Fruit fly (Drosophila melanogaster) whole organism, prepupa: ENCODE data around the gene DCTN1-p150.

Source experiments
- CG10631 ChIP-seq: fragments of 200-800 bp; sonication (Bioruptor generic); optimal IDR thresholded peaks from 2 replicates; lab custom pipeline; 2016; ENCODE audit warnings: missing biosample characterization, missing genetic modification characterization
- CG11762 ChIP-seq: fragments of 200-800 bp; sonication (Bioruptor generic); optimal IDR thresholded peaks from 3 replicates; lab custom pipeline; 2016; ENCODE audit warnings: missing biosample characterization, missing genetic modification characterization; ENCODE audit not compliant: insufficient read depth
- CG15336 ChIP-seq: fragments of 200-800 bp; sonication (Bioruptor generic); IDR thresholded peaks from 2 replicates; pipeline ENCODE4 v1.3.6; 2022; ENCODE audit warnings: missing biosample characterization, missing genetic modification characterization
- CG1621 ChIP-seq: fragments of 200-800 bp; sonication (Bioruptor generic); optimal IDR thresholded peaks from 3 replicates; lab custom pipeline; 2018; ENCODE audit warnings: missing biosample characterization, mild to moderate bottlenecking, missing genetic modification characterization
- CG3032 ChIP-seq: fragments of 200-800 bp; optimal IDR thresholded peaks from 2 replicates; lab custom pipeline; 2019; ENCODE audit warnings: missing biosample characterization, mild to moderate bottlenecking, missing genetic modification characterization, moderate library complexity
- CG31627 ChIP-seq: fragments of 200-800 bp; sonication (Bioruptor generic); optimal IDR thresholded peaks from 3 replicates; lab custom pipeline; 2016; ENCODE audit warnings: missing biosample characterization, missing genetic modification characterization
- CG32006 ChIP-seq: fragments of 200-800 bp; sonication (Bioruptor generic); optimal IDR thresholded peaks from 3 replicates; lab custom pipeline; 2017; ENCODE audit warnings: missing biosample characterization, mild to moderate bottlenecking, missing genetic modification characterization
- CG3919 ChIP-seq: fragments of 200-800 bp; sonication (Bioruptor generic); optimal IDR thresholded peaks from 3 replicates; lab custom pipeline; 2016; ENCODE audit warnings: missing biosample characterization, missing genetic modification characterization
- CG4318 ChIP-seq: fragments of 200-800 bp; sonication (Bioruptor generic); optimal IDR thresholded peaks from 3 replicates; lab custom pipeline; 2017; ENCODE audit warnings: missing biosample characterization, mild to moderate bottlenecking, missing genetic modification characterization
- CG6163 ChIP-seq: fragments of 200-800 bp; sonication (Bioruptor generic); IDR thresholded peaks from 3 replicates; pipeline ENCODE4 v1.3.6; 2022; ENCODE audit warnings: missing biosample characterization, missing genetic modification characterization
- CG6792 ChIP-seq: fragments of 200-800 bp; sonication (Bioruptor generic); optimal IDR thresholded peaks from 3 replicates; lab custom pipeline; 2016; ENCODE audit warnings: missing biosample characterization, missing genetic modification characterization
- CG6808 ChIP-seq: fragments of 200-800 bp; sonication (Bioruptor generic); optimal IDR thresholded peaks from 3 replicates; lab custom pipeline; 2017; ENCODE audit warnings: missing biosample characterization, missing genetic modification characterization, mild to moderate bottlenecking, moderate library complexity, missing genetic modification reagents
- CG6854 ChIP-seq: fragments of 200-800 bp; sonication (Bioruptor generic); optimal IDR thresholded peaks from 2 replicates; lab custom pipeline; 2017; ENCODE audit warnings: missing biosample characterization, mild to moderate bottlenecking, missing genetic modification characterization
- CG8119 ChIP-seq: fragments of 200-800 bp; sonication (Bioruptor generic); IDR thresholded peaks from 3 replicates; pipeline ENCODE4 v1.3.6; 2022; ENCODE audit warnings: missing biosample characterization, missing genetic modification characterization
- CG9139 ChIP-seq: fragments of 200-800 bp; sonication (Bioruptor generic); optimal IDR thresholded peaks from 3 replicates; lab custom pipeline; 2017; ENCODE audit warnings: missing biosample characterization, mild to moderate bottlenecking, missing genetic modification characterization
- Eip75B ChIP-seq: fragments of 200-800 bp; sonication (Bioruptor generic); optimal IDR thresholded peaks from 3 replicates; lab custom pipeline; 2016; ENCODE audit warnings: missing biosample characterization, missing genetic modification characterization
- Eip78C ChIP-seq: fragments of 200-800 bp; sonication (Bioruptor generic); peaks from one replicate; lab custom pipeline; 2016; ENCODE audit warnings: missing biosample characterization, missing genetic modification characterization
- Eip93F ChIP-seq: fragments of 200-800 bp; sonication (Bioruptor generic); optimal IDR thresholded peaks from 2 replicates; lab custom pipeline; 2016; ENCODE audit warnings: missing biosample characterization, mild to moderate bottlenecking, missing genetic modification characterization
- Ets21C ChIP-seq: fragments of 200-800 bp; sonication (Bioruptor generic); optimal IDR thresholded peaks from 3 replicates; lab custom pipeline; 2016; ENCODE audit warnings: missing biosample characterization, missing genetic modification characterization
- Gug ChIP-seq: fragments of 200-800 bp; sonication (Bioruptor generic); IDR thresholded peaks from 2 replicates; pipeline ENCODE4 v1.3.6; 2022; ENCODE audit warnings: missing biosample characterization, missing genetic modification characterization
- Hr38 ChIP-seq: sonication (Bioruptor generic); optimal IDR thresholded peaks from 2 replicates; lab custom pipeline; 2016; ENCODE audit warnings: missing biosample characterization, missing genetic modification characterization
- Hr39 ChIP-seq: fragments of 200-800 bp; sonication (Bioruptor generic); optimal IDR thresholded peaks from 2 replicates; lab custom pipeline; 2016; ENCODE audit warnings: missing biosample characterization, missing genetic modification characterization
- Hr4 ChIP-seq: fragments of 200-800 bp; sonication (Bioruptor generic); optimal IDR thresholded peaks from 3 replicates; lab custom pipeline; 2016; ENCODE audit warnings: missing biosample characterization, missing genetic modification characterization
- Lpt ChIP-seq: fragments of 200-800 bp; sonication (Bioruptor generic); optimal IDR thresholded peaks from 3 replicates; lab custom pipeline; 2016; ENCODE audit warnings: missing biosample characterization, missing genetic modification characterization
- Met ChIP-seq: fragments of 200-800 bp; sonication (Bioruptor generic); optimal IDR thresholded peaks from 3 replicates; lab custom pipeline; 2016; ENCODE audit warnings: missing biosample characterization, missing genetic modification characterization
- OdsH ChIP-seq: fragments of 200-800 bp; sonication (Bioruptor generic); optimal IDR thresholded peaks from 3 replicates; lab custom pipeline; 2016; ENCODE audit warnings: missing biosample characterization, missing genetic modification characterization
- Smox ChIP-seq: fragments of 200-800 bp; sonication (Bioruptor generic); optimal IDR thresholded peaks from 3 replicates; lab custom pipeline; 2016; ENCODE audit warnings: missing biosample characterization, missing genetic modification characterization
- Sox102F ChIP-seq: fragments of 200-800 bp; sonication (Bioruptor generic); optimal IDR thresholded peaks from 2 replicates; lab custom pipeline; 2016; ENCODE audit warnings: missing biosample characterization, mild to moderate bottlenecking, missing genetic modification characterization
- Sox14 ChIP-seq: fragments of 200-800 bp; sonication (Bioruptor generic); optimal IDR thresholded peaks from 3 replicates; lab custom pipeline; 2016; ENCODE audit warnings: missing biosample characterization, missing genetic modification characterization
- Sox15 ChIP-seq: fragments of 200-800 bp; sonication (Bioruptor generic); optimal IDR thresholded peaks from 3 replicates; lab custom pipeline; 2016; ENCODE audit warnings: missing biosample characterization, missing genetic modification characterization
- dac ChIP-seq: fragments of 200-800 bp; sonication (Bioruptor generic); optimal IDR thresholded peaks from 2 replicates; lab custom pipeline; 2017; ENCODE audit warnings: missing biosample characterization, mild to moderate bottlenecking, missing genetic modification characterization
- esn ChIP-seq: fragments of 200-800 bp; sonication (Bioruptor generic); optimal IDR thresholded peaks from 2 replicates; lab custom pipeline; 2016; ENCODE audit warnings: missing biosample characterization, mild to moderate bottlenecking, missing genetic modification characterization, moderate library complexity
- fd59A ChIP-seq: fragments of 200-800 bp; sonication (Bioruptor generic); optimal IDR thresholded peaks from 2 replicates; lab custom pipeline; 2017; ENCODE audit warnings: missing biosample characterization, mild to moderate bottlenecking, missing genetic modification characterization, missing genetic modification reagents
- fd85E ChIP-seq: fragments of 200-800 bp; sonication (Bioruptor generic); optimal IDR thresholded peaks from 3 replicates; lab custom pipeline; 2016; ENCODE audit warnings: missing biosample characterization, missing genetic modification characterization
- fkh ChIP-seq: fragments of 200-800 bp; sonication (Bioruptor generic); optimal IDR thresholded peaks from 3 replicates; lab custom pipeline; 2017; ENCODE audit warnings: missing biosample characterization, mild to moderate bottlenecking, missing genetic modification characterization, moderate library complexity
- lz ChIP-seq: fragments of 200-800 bp; sonication (Bioruptor generic); optimal IDR thresholded peaks from 3 replicates; lab custom pipeline; 2016; ENCODE audit warnings: missing biosample characterization, missing genetic modification characterization
- net ChIP-seq: fragments of 200-800 bp; sonication (Bioruptor generic); optimal IDR thresholded peaks from 3 replicates; lab custom pipeline; 2016; ENCODE audit warnings: missing biosample characterization, missing genetic modification characterization
- pdm3 ChIP-seq: fragments of 200-800 bp; sonication (Bioruptor generic); optimal IDR thresholded peaks from 3 replicates; lab custom pipeline; 2016; ENCODE audit warnings: missing biosample characterization, missing genetic modification characterization
- salr ChIP-seq, 2 experiments: fragments of 200-800 bp; sonication (Bioruptor generic); optimal IDR thresholded peaks; 3 replicates each; lab custom pipeline; 2016 to 2018; ENCODE audit warnings: missing biosample characterization in 2 of 2, missing genetic modification characterization in 2 of 2, mild to moderate bottlenecking in 1 of 2
- ss ChIP-seq, 2 experiments: fragments of 200-800 bp; sonication (Bioruptor generic); optimal IDR thresholded peaks; 2 replicates in 1 of 2; 3 replicates in 1 of 2; lab custom pipeline; 2017 to 2018; ENCODE audit warnings: mild to moderate bottlenecking in 2 of 2, missing biosample characterization in 2 of 2, missing genetic modification characterization in 2 of 2, moderate library complexity in 1 of 2
- svp ChIP-seq: fragments of 200-800 bp; sonication (Bioruptor generic); peaks from one replicate; lab custom pipeline; 2016; ENCODE audit warnings: missing biosample characterization, missing genetic modification characterization
- topi ChIP-seq: fragments of 200-800 bp; sonication (Bioruptor generic); optimal IDR thresholded peaks from 3 replicates; lab custom pipeline; 2016; ENCODE audit warnings: missing biosample characterization, missing genetic modification characterization

Gene DCTN1-p150

DNA sequence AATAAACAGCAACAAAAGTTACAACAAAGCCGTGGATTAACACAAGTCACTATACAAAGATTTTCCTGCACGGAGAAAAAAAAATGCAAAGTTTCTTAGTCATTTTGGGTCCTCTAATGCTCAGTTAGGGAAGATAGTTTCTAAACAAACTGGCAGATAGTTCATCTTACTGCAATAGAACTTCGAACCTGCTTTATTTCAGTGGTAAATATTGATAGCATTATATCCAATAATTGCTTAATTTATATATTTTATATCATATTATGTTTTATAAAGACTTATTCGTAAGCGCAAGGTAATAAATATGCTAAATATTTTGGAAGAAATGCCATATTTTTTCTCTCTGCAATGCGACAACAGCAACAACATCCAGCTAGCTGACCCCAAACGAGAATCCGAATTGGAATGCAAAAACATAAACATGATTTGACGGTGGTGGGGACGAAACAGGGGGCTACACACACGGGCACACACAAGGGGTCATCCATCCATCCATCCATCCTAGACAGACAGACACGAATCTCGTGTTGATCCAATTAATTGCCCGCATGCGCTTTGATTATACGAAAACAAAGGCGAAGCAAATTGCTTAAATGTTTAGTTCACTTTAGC, 17.4 kb upstream of the DCTN1-p150 start (continued):
- TF ChIP-seq Hr39 (GFP tag; lab: Kevin White, UChicago) (no peak), Smox (GFP tag; lab: Kevin White, UChicago) (no peak), CG1621 (tag; lab: Kevin White, UChicago) (no peak), svp (no peak), OdsH (GFP tag; lab: Kevin White, UChicago) (peak; percentile 35), CG6792 (GFP tag; lab: Kevin White, UChicago) (no peak), Eip93F (GFP tag; lab: Kevin White, UChicago) (no peak), salr (GFP tag; optimal IDR thresholded peaks at IDR 0.05; lab: Kevin White, UChicago) (peak in 1 of 2 experiments; percentile 35), CG6854 (GFP tag; lab: Kevin White, UChicago) (no peak), CG3032 (tag; lab: Kevin White, UChicago) (no peak)

DNA sequence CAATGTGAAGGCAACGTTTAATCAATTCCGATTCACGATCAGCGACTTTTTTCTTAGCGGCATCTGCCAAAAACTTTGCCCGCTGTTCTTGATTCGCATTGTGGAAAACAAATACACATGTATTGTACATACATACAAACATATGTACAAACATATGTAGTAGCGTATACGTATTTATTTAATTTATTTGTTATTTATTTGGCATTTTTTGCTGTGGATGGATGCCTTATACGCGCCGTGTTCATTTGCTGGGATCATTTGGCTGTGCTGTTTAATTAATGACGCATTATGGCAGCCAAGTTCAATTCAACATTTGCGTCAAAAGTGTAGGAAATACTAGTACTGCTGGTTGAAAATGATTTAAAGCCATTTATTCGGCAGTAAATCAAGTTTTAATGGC, 16.4 kb upstream of the DCTN1-p150 start:
- peak; percentile 77 for TF ChIP-seq fkh (GFP tag; lab: Kevin White, UChicago)
- no peak for TF ChIP-seq Eip93F (GFP tag; lab: Kevin White, UChicago)

DNA sequence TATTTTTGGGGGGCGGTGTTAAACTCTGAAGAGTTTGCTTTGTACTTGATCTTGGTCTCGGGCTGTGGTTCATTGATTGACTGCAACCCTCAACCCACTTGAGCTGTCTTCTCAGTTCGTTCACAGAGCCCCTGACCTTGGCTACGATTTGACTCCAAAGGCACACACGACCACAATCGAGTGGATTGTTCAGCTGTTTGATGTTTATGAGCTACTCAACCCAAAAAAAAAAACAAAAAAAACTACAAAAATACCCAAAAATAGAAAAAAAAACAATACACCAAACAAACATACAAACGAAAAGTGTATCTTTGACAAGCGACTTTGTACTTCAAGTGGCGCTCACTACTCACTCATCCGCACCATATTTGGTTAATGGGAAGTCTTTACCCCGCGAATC, 14.6 kb upstream of the DCTN1-p150 start:
- TF ChIP-seq CG8119, result no peak
- TF ChIP-seq fkh (GFP tag; lab: Kevin White, UChicago), result peak; percentile 52

DNA sequence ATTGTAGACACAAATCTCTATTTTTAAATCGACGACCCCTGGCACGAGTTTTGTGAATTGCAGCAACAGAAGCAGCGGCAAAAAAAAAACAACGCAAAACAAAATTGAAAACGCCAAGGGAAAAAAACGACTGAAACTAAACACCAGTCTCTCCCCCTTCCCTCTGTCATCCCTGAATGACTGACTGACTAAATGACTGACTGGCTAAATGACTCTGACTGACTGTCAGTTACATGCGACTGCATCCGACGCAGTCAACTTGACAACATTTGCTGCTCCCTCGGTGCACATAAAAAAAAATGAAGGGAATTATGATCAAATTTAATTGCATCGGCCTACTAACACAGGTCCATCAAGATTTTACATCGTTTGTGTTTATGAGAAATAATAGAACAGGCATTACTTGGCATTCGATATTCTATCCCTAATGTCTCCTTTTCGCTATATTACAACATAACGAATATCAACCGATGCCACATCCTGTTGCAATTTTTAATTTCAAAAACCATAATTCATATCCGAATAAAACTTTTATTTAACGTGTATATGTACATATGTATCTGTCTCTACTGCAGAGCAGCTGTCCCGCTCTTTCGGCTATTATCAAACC, 11.5 kb upstream of the DCTN1-p150 start:
- TF ChIP-seq CG8119, result peak; percentile 74
- TF ChIP-seq Met, result peak; percentile 64
- TF ChIP-seq fkh (GFP tag; lab: Kevin White, UChicago), result no peak
- peak; percentile 65 for TF ChIP-seq CG10631 (GFP tag; lab: Kevin White, UChicago)
- TF ChIP-seq CG15336 (GFP tag; lab: Robert Waterston, UW), result peak; percentile 71
- TF ChIP-seq Ets21C (GFP tag; lab: Kevin White, UChicago), result no peak
- peak; percentile 23 for TF ChIP-seq CG3032 (tag; lab: Kevin White, UChicago)
- peak; percentile 63 for TF ChIP-seq CG4318 (GFP tag; lab: Kevin White, UChicago)
- TF ChIP-seq Eip78C (GFP tag; lab: Kevin White, UChicago), result peak; percentile 97
- TF ChIP-seq Sox15, result peak; percentile 5
- peak; percentile 49 for TF ChIP-seq topi (GFP tag; lab: Kevin White, UChicago)
- TF ChIP-seq CG6808, result peak; percentile 60
- peak; percentile 52 for TF ChIP-seq esn (GFP tag; lab: Kevin White, UChicago)
- peak; percentile 71 for TF ChIP-seq Gug (GFP tag; lab: Robert Waterston, UW)
- no peak for TF ChIP-seq CG9139
- TF ChIP-seq Hr4 (GFP tag; lab: Kevin White, UChicago), result peak; percentile 84
- no peak for TF ChIP-seq Lpt (GFP tag; lab: Kevin White, UChicago)
- TF ChIP-seq salr (GFP tag; optimal IDR thresholded peaks at IDR 0.05; lab: Kevin White, UChicago), result peak; percentile 30 to 41
- peak; percentile 18 for TF ChIP-seq Sox102F (GFP tag; lab: Kevin White, UChicago)
- TF ChIP-seq CG11762 (GFP tag; lab: Kevin White, UChicago), result peak; percentile 38
- TF ChIP-seq CG6854 (GFP tag; lab: Kevin White, UChicago), result no peak
- TF ChIP-seq fd85E, result no peak
- TF ChIP-seq Hr39 (GFP tag; lab: Kevin White, UChicago), result peak; percentile 24
- TF ChIP-seq CG32006 (GFP tag; lab: Kevin White, UChicago), result peak; percentile 85
- TF ChIP-seq fd59A (GFP tag; lab: Kevin White, UChicago), result peak; percentile 68
- TF ChIP-seq Sox14 (GFP tag; lab: Kevin White, UChicago), result peak; percentile 67
- peak; percentile 71 for TF ChIP-seq net (GFP tag; lab: Kevin White, UChicago)
- TF ChIP-seq Eip75B, result peak; percentile 78
- no peak for TF ChIP-seq Eip93F (GFP tag; lab: Kevin White, UChicago)
- peak; percentile 44 for TF ChIP-seq lz
- TF ChIP-seq Smox (GFP tag; lab: Kevin White, UChicago), result no peak
- TF ChIP-seq dac, result peak; percentile 56
- peak; percentile 70 for TF ChIP-seq pdm3 (GFP tag; lab: Kevin White, UChicago)
- peak; percentile 68 for TF ChIP-seq CG6792 (GFP tag; lab: Kevin White, UChicago)
- TF ChIP-seq CG1621 (tag; lab: Kevin White, UChicago), result peak; percentile 57
- peak; percentile 51 for TF ChIP-seq CG3919 (GFP tag; lab: Kevin White, UChicago)
- TF ChIP-seq CG6163 (GFP tag; lab: Robert Waterston, UW), result 0 out of 3 replicates have a peak, but pooled peaks have one; percentile 38
- TF ChIP-seq Hr38 (GFP tag; lab: Kevin White, UChicago), result no peak
- peak; percentile 18 for TF ChIP-seq CG31627 (GFP tag; lab: Kevin White, UChicago)
- peak; percentile 59 to 64 for TF ChIP-seq ss (GFP tag; optimal IDR thresholded peaks at IDR 0.05; lab: Kevin White, UChicago)
